Worm (Caenorhabditis elegans) whole organism, late embryonic: ENCODE data around the gene C27D9.1.

ENCODE experiments used
- C38D4.7 ChIP-seq: fragments of 200-800 bp; sonication (Bioruptor generic); optimal IDR thresholded peaks from 2 replicates; lab custom pipeline; 2018; ENCODE audit warnings: mild to moderate bottlenecking, missing genetic modification characterization, moderate library complexity, missing compliant biosample characterization
- K02D7.2 ChIP-seq: sonication (generic microtip); optimal IDR thresholded peaks from 2 replicates; lab custom pipeline; 2017; ENCODE audit warnings: mild to moderate bottlenecking, missing genetic modification characterization, missing compliant biosample characterization
- T23F11.4 ChIP-seq: fragments of 200-800 bp; sonication (Bioruptor generic); optimal IDR thresholded peaks from 2 replicates; lab custom pipeline; 2018; ENCODE audit warnings: mild to moderate bottlenecking, missing genetic modification characterization, missing compliant biosample characterization
- Y22D7AL.16 ChIP-seq: sonication (generic microtip); optimal IDR thresholded peaks from 2 replicates; lab custom pipeline; 2016; ENCODE audit warnings: missing genetic modification characterization, missing compliant biosample characterization
- ahr-1 ChIP-seq: sonication (generic microtip); optimal IDR thresholded peaks from 2 replicates; lab custom pipeline; 2016; ENCODE audit warnings: missing genetic modification characterization, missing compliant biosample characterization
- ama-1 ChIP-seq: fragments of 150-350 bp; optimal IDR thresholded peaks from 2 replicates; lab custom pipeline; 2014
- ceh-18 ChIP-seq: sonication (generic microtip); optimal IDR thresholded peaks from 2 replicates; lab custom pipeline; 2016; ENCODE audit warnings: missing genetic modification characterization, missing compliant biosample characterization
- ceh-19 ChIP-seq: fragments of 200-800 bp; sonication (Bioruptor generic); optimal IDR thresholded peaks from 2 replicates; lab custom pipeline; 2018; ENCODE audit warnings: mild to moderate bottlenecking, missing genetic modification characterization, missing compliant biosample characterization
- ceh-2 ChIP-seq: sonication (generic microtip); optimal IDR thresholded peaks from 2 replicates; lab custom pipeline; 2016; ENCODE audit warnings: missing genotype, missing genetic modification characterization, missing compliant biosample characterization
- ceh-22 ChIP-seq: sonication (generic microtip); optimal IDR thresholded peaks from 2 replicates; lab custom pipeline; 2017; ENCODE audit warnings: missing biosample characterization, missing genetic modification characterization
- ceh-24 ChIP-seq: sonication (generic microtip); optimal IDR thresholded peaks from 2 replicates; lab custom pipeline; 2016; ENCODE audit warnings: mild to moderate bottlenecking, missing genetic modification characterization, missing compliant biosample characterization
- ceh-30 ChIP-seq: fragments of 150-350 bp; optimal IDR thresholded peaks from 2 replicates; lab custom pipeline; 2014; ENCODE audit warnings: missing biosample characterization, missing genetic modification characterization
- ceh-31 ChIP-seq: sonication (generic microtip); optimal IDR thresholded peaks from 2 replicates; lab custom pipeline; 2016; ENCODE audit warnings: missing genetic modification characterization, missing compliant biosample characterization
- ceh-34 ChIP-seq: sonication (generic microtip); optimal IDR thresholded peaks from 2 replicates; lab custom pipeline; 2016; ENCODE audit warnings: mild to moderate bottlenecking, missing genetic modification characterization, missing compliant biosample characterization
- ceh-45 ChIP-seq: fragments of 200-800 bp; sonication (Bioruptor generic); IDR thresholded peaks from 2 replicates; pipeline ENCODE4 v1.3.6; 2022; ENCODE audit warnings: missing genetic modification reagents, missing genetic modification characterization, missing compliant biosample characterization
- ceh-48 ChIP-seq: sonication (generic microtip); optimal IDR thresholded peaks from 2 replicates; lab custom pipeline; 2016; ENCODE audit warnings: missing genetic modification characterization, inconsistent platforms, missing compliant biosample characterization
- ceh-6 ChIP-seq: fragments of 200-800 bp; sonication (Bioruptor generic); optimal IDR thresholded peaks from 2 replicates; lab custom pipeline; 2018; ENCODE audit warnings: mild to moderate bottlenecking, missing genetic modification characterization, missing compliant biosample characterization
- ceh-9 ChIP-seq: sonication (generic microtip); optimal IDR thresholded peaks from 2 replicates; lab custom pipeline; 2016; ENCODE audit warnings: mild to moderate bottlenecking, missing genetic modification characterization, inconsistent platforms, missing compliant biosample characterization
- che-1 ChIP-seq: sonication (generic microtip); optimal IDR thresholded peaks from 2 replicates; lab custom pipeline; 2016; ENCODE audit warnings: mild to moderate bottlenecking, missing genetic modification characterization, missing compliant biosample characterization
- dmd-4 ChIP-seq: sonication (generic microtip); optimal IDR thresholded peaks from 2 replicates; lab custom pipeline; 2016; ENCODE audit warnings: borderline replicate concordance, missing genetic modification characterization, missing compliant biosample characterization
- elt-2 ChIP-seq: sonication (generic microtip); optimal IDR thresholded peaks from 2 replicates; lab custom pipeline; 2016; ENCODE audit warnings: missing genetic modification reagents, missing genetic modification characterization, missing compliant biosample characterization
- fkh-10 ChIP-seq: fragments of 150-350 bp; optimal IDR thresholded peaks from 2 replicates; lab custom pipeline; 2014; ENCODE audit warnings: missing biosample characterization, missing genetic modification reagents, missing genetic modification characterization
- fkh-6 ChIP-seq: sonication (generic microtip); optimal IDR thresholded peaks from 2 replicates; lab custom pipeline; 2016; ENCODE audit warnings: missing genetic modification characterization, missing compliant biosample characterization
- hlh-13 ChIP-seq: fragments of 200-800 bp; sonication (Bioruptor generic); optimal IDR thresholded peaks from 2 replicates; lab custom pipeline; 2018; ENCODE audit warnings: mild to moderate bottlenecking, missing genetic modification characterization, missing compliant biosample characterization
- hlh-15 ChIP-seq: sonication (generic microtip); optimal IDR thresholded peaks from 2 replicates; lab custom pipeline; 2016; ENCODE audit warnings: missing genetic modification characterization, missing compliant biosample characterization
- hlh-6 ChIP-seq: sonication (generic microtip); optimal IDR thresholded peaks from 2 replicates; lab custom pipeline; 2016; ENCODE audit warnings: missing genotype, missing genetic modification characterization, missing compliant biosample characterization
- hlh-8 ChIP-seq: sonication (generic microtip); optimal IDR thresholded peaks from 2 replicates; lab custom pipeline; 2016; ENCODE audit warnings: missing genotype, missing genetic modification characterization, missing compliant biosample characterization
- lim-6 ChIP-seq: sonication (generic microtip); optimal IDR thresholded peaks from 2 replicates; lab custom pipeline; 2016; ENCODE audit warnings: missing genetic modification characterization, missing compliant biosample characterization
- madf-2 ChIP-seq: sonication (generic microtip); optimal IDR thresholded peaks from 2 replicates; lab custom pipeline; 2017; ENCODE audit warnings: missing genetic modification characterization, missing compliant biosample characterization
- nfya-1 ChIP-seq: sonication (generic microtip); optimal IDR thresholded peaks from 2 replicates; lab custom pipeline; 2017; ENCODE audit warnings: missing genetic modification characterization, mild to moderate bottlenecking, missing compliant biosample characterization, antibody characterized with exemption, moderate library complexity
- npax-4 ChIP-seq: sonication (generic microtip); optimal IDR thresholded peaks from 2 replicates; lab custom pipeline; 2016; ENCODE audit warnings: missing genetic modification characterization, missing compliant biosample characterization
- pag-3 ChIP-seq: sonication (generic microtip); optimal IDR thresholded peaks from 2 replicates; lab custom pipeline; 2016; ENCODE audit warnings: missing compliant biosample characterization, missing genetic modification characterization, borderline replicate concordance
- pat-9 ChIP-seq: fragments of 200-800 bp; sonication (Bioruptor generic); optimal IDR thresholded peaks from 2 replicates; lab custom pipeline; 2018; ENCODE audit warnings: mild to moderate bottlenecking, missing genetic modification characterization, moderate library complexity, missing compliant biosample characterization
- pha-4 ChIP-seq: fragments of 150-350 bp; optimal IDR thresholded peaks from 2 replicates; lab custom pipeline; 2018; ENCODE audit warnings: missing biosample characterization, missing genetic modification reagents, missing genetic modification characterization
- pros-1 ChIP-seq: fragments of 150-350 bp; optimal IDR thresholded peaks from 2 replicates; lab custom pipeline; 2014; ENCODE audit warnings: missing biosample characterization, missing genetic modification reagents, missing genetic modification characterization
- ref-2 ChIP-seq: sonication (generic microtip); optimal IDR thresholded peaks from 2 replicates; lab custom pipeline; 2016; ENCODE audit warnings: missing genetic modification characterization, missing compliant biosample characterization
- rnt-1 ChIP-seq: sonication (generic microtip); optimal IDR thresholded peaks from 2 replicates; lab custom pipeline; 2016; ENCODE audit warnings: missing genetic modification characterization, missing compliant biosample characterization
- sox-4 ChIP-seq: sonication (generic microtip); optimal IDR thresholded peaks from 2 replicates; lab custom pipeline; 2017; ENCODE audit warnings: mild to moderate bottlenecking, missing genetic modification characterization, inconsistent platforms, missing compliant biosample characterization
- syd-9 ChIP-seq: sonication (generic microtip); optimal IDR thresholded peaks from 2 replicates; lab custom pipeline; 2016; ENCODE audit warnings: mild to moderate bottlenecking, missing genetic modification characterization, moderate library complexity, missing compliant biosample characterization
- tbx-2 ChIP-seq: sonication (generic microtip); optimal IDR thresholded peaks from 2 replicates; lab custom pipeline; 2016; ENCODE audit warnings: missing genetic modification characterization, missing compliant biosample characterization
- tbx-7 ChIP-seq: sonication (generic microtip); optimal IDR thresholded peaks from 2 replicates; lab custom pipeline; 2016; ENCODE audit warnings: missing genotype, missing genetic modification characterization, missing compliant biosample characterization
- ttx-3 ChIP-seq: sonication (generic microtip); optimal IDR thresholded peaks from 2 replicates; lab custom pipeline; 2016; ENCODE audit warnings: missing genetic modification reagents, missing genetic modification characterization, missing compliant biosample characterization
- unc-3 ChIP-seq, 2 experiments: fragments of 200-800 bp in 1 of 2; sonication (Bioruptor generic) in 1 of 2; sonication (generic microtip) in 1 of 2; conservative IDR thresholded peaks in 1 of 2; optimal IDR thresholded peaks in 1 of 2; 2 replicates each; pipeline versions ENCODE4 v1.3.6 to Lab custom; 2016 to 2022; ENCODE audit warnings: missing compliant biosample characterization in 2 of 2, missing genetic modification characterization in 2 of 2, missing genetic modification reagents in 1 of 2
- unc-42 ChIP-seq: sonication (generic microtip); optimal IDR thresholded peaks from 2 replicates; lab custom pipeline; 2016; ENCODE audit warnings: missing genotype, missing genetic modification characterization, missing compliant biosample characterization
- unc-55 ChIP-seq: sonication (generic microtip); optimal IDR thresholded peaks from 2 replicates; lab custom pipeline; 2017; ENCODE audit warnings: missing biosample characterization, missing genetic modification reagents, missing genetic modification characterization
- unc-86 ChIP-seq: sonication (generic microtip); optimal IDR thresholded peaks from 2 replicates; lab custom pipeline; 2016; ENCODE audit warnings: missing genetic modification characterization, missing compliant biosample characterization
- ztf-16 ChIP-seq: sonication (generic microtip); optimal IDR thresholded peaks from 2 replicates; lab custom pipeline; 2017; ENCODE audit warnings: missing genetic modification characterization, missing compliant biosample characterization

C27D9.1 gene

ce11 chrII:4789835-4790343 lies 36.7 kb downstream of the C27D9.1 start, which contains the start of gene F26G1.15:
Gene F26G1.15, plus strand, starts transcription at chrII:4790293.
- TF ChIP-seq ceh-19 (GFP tag; lab: Kevin White, UChicago) (no peak), pros-1 (tag; lab: Kevin White, UChicago) (no peak), ceh-34 (tag; lab: Kevin White, UChicago) (no peak), ceh-6 (GFP tag; lab: Kevin White, UChicago) (no peak), hlh-8 (tag; lab: Kevin White, UChicago) (no peak), tbx-2 (tag; lab: Kevin White, UChicago) (no peak), fkh-6 (tag; lab: Kevin White, UChicago) (no peak), C38D4.7 (no peak)
- TF ChIP-seq, all 69 proteins: peak for 0

- TF ChIP-seq tbx-7 (tag; lab: Kevin White, UChicago) = no peak
- no peak for TF ChIP-seq tbx-2 (tag; lab: Kevin White, UChicago)
- TF ChIP-seq ceh-31 (tag; lab: Kevin White, UChicago) = no peak
- TF ChIP-seq hlh-6 (tag; lab: Kevin White, UChicago) = no peak
- no peak for TF ChIP-seq sox-4 (tag; lab: Kevin White, UChicago)
- TF ChIP-seq npax-4 (tag; lab: Kevin White, UChicago) = no peak
- no peak for TF ChIP-seq ahr-1 (tag; lab: Kevin White, UChicago)
- no peak for TF ChIP-seq C38D4.7
- no peak for TF ChIP-seq rnt-1 (tag; lab: Kevin White, UChicago)
- TF ChIP-seq hlh-15 = no peak
These were observed 37.5 kb downstream of the C27D9.1 start for ce11 chrII:4790687-4791086.

ce11 chrII:4791272-4791671 lies 38.1 kb downstream of the C27D9.1 start, which contains the start of gene F26G1.1:
Gene F26G1.1, plus strand, starts transcription at chrII:4791618.
- TF ChIP-seq madf-2 (tag; lab: Kevin White, UChicago) (no peak), ceh-22 (tag; lab: Kevin White, UChicago) (no peak), unc-86 (no peak), ceh-30 (no peak), pag-3 (no peak), che-1 (peak; percentile 28), tbx-2 (tag; lab: Kevin White, UChicago) (peak; percentile 92), ceh-6 (GFP tag; lab: Kevin White, UChicago) (no peak), ahr-1 (tag; lab: Kevin White, UChicago) (peak; percentile 73), ceh-18 (tag; lab: Kevin White, UChicago) (no peak), elt-2 (peak; percentile 97), ceh-24 (no peak), hlh-6 (tag; lab: Kevin White, UChicago) (no peak), ceh-2 (tag; lab: Kevin White, UChicago) (peak; percentile 90), ttx-3 (tag; lab: Kevin White, UChicago) (peak; percentile 58), ceh-45 (no peak), fkh-10 (GFP tag; lab: Kevin White, UChicago) (no peak), ceh-48 (tag; lab: Kevin White, UChicago) (no peak), tbx-7 (tag; lab: Kevin White, UChicago) (peak; percentile 93), ref-2 (tag; lab: Kevin White, UChicago) (peak; percentile 72), npax-4 (tag; lab: Kevin White, UChicago) (peak; percentile 17), nfya-1 (tag; lab: Kevin White, UChicago) (no peak), dmd-4 (tag; lab: Kevin White, UChicago) (no peak), ceh-34 (tag; lab: Kevin White, UChicago) (peak; percentile 29), Y22D7AL.16 (no peak), unc-3 (GFP tag; conservative IDR thresholded peaks at IDR 0.05; lab: Robert Waterston, UW) (no peak), unc-3 (tag; optimal IDR thresholded peaks at IDR 0.05; lab: Kevin White, UChicago) (no peak), pat-9 (tag; lab: Kevin White, UChicago) (no peak), unc-42 (peak; percentile 10), pha-4 (no peak), lim-6 (peak; percentile 50), K02D7.2 (tag; lab: Kevin White, UChicago) (no peak), T23F11.4 (GFP tag; lab: Kevin White, UChicago) (no peak), pros-1 (tag; lab: Kevin White, UChicago) (no peak), hlh-13 (GFP tag; lab: Kevin White, UChicago) (no peak), ceh-9 (tag; lab: Kevin White, UChicago) (no peak), syd-9 (no peak), ama-1 (lab: Kevin White, UChicago) (no peak), sox-4 (tag; lab: Kevin White, UChicago) (no peak), ceh-19 (GFP tag; lab: Kevin White, UChicago) (no peak), unc-55 (no peak), ztf-16 (peak; percentile 43)
